Fruit fly (Drosophila melanogaster) S2 (cell line): Measurements from ENCODE around the gene CG9512.

Experiments used
- CG8478 ChIP-seq: fragments of >200 bp; optimal IDR thresholded peaks from 2 replicates; lab custom pipeline; 2018
- CTCF ChIP-seq, 2 experiments: fragments of >200 bp; optimal IDR thresholded peaks; 2 replicates each; lab custom pipeline; 2018

The CG9512 gene

dm6 chrX:14905499-14906044 lies at the start of gene CG9512:
TSS of gene CG9512 (minus strand) at chrX:14905549.
- TF ChIP-seq CTCF (optimal IDR thresholded peaks at IDR 0.05; lab: Kevin White, UChicago) = no peak
- TF ChIP-seq CG8478 (lab: Kevin White, UChicago) = no peak

dm6 chrX:14953896-14954295 lies 48.5 kb upstream of the CG9512 start:
- no peak for TF ChIP-seq CG8478 (lab: Kevin White, UChicago)
- TF ChIP-seq CTCF (optimal IDR thresholded peaks at IDR 0.05; lab: Kevin White, UChicago) = peak; percentile 46 to 89

dm6 chrX:14952845-14953720 lies 47.7 kb upstream of the CG9512 start, which contains the start of gene pdgy:
TSS of gene pdgy (minus strand) at chrX:14953532.
- TF ChIP-seq CG8478 (lab: Kevin White, UChicago) (no peak), CTCF (optimal IDR thresholded peaks at IDR 0.05; lab: Kevin White, UChicago) (no peak)

- TF ChIP-seq CTCF (optimal IDR thresholded peaks at IDR 0.05; lab: Kevin White, UChicago) (no peak), CG8478 (lab: Kevin White, UChicago) (no peak)
These were observed 46.9 kb upstream of the CG9512 start for dm6 chrX:14952097-14952844.

dm6 chrX:14951346-14951862 lies 46.1 kb upstream of the CG9512 start:
- TF ChIP-seq CTCF (optimal IDR thresholded peaks at IDR 0.05; lab: Kevin White, UChicago) (no peak), CG8478 (lab: Kevin White, UChicago) (no peak)

dm6 chrX:14950273-14951272 lies 45.2 kb upstream of the CG9512 start:
- TF ChIP-seq CTCF (optimal IDR thresholded peaks at IDR 0.05; lab: Kevin White, UChicago) = no peak
- no peak for TF ChIP-seq CG8478 (lab: Kevin White, UChicago)

dm6 chrX:14949227-14949626 lies 43.9 kb upstream of the CG9512 start:
- TF ChIP-seq CTCF (optimal IDR thresholded peaks at IDR 0.05; lab: Kevin White, UChicago) (no peak), CG8478 (lab: Kevin White, UChicago) (no peak)

dm6 chrX:14947399-14947798 lies 42.0 kb upstream of the CG9512 start:
- TF ChIP-seq CG8478 (lab: Kevin White, UChicago) = no peak
- no peak for TF ChIP-seq CTCF (optimal IDR thresholded peaks at IDR 0.05; lab: Kevin White, UChicago)

- TF ChIP-seq CG8478 (lab: Kevin White, UChicago) (no peak), CTCF (optimal IDR thresholded peaks at IDR 0.05; lab: Kevin White, UChicago) (no peak)
These were observed 41.2 kb upstream of the CG9512 start for dm6 chrX:14946522-14946921.

- no peak for TF ChIP-seq CTCF (optimal IDR thresholded peaks at IDR 0.05; lab: Kevin White, UChicago)
- TF ChIP-seq CG8478 (lab: Kevin White, UChicago) = no peak
These were observed 30.9 kb upstream of the CG9512 start for dm6 chrX:14936250-14936649.

dm6 chrX:14931296-14931695 lies 25.9 kb upstream of the CG9512 start:
- TF ChIP-seq CG8478 (lab: Kevin White, UChicago) (no peak), CTCF (optimal IDR thresholded peaks at IDR 0.05; lab: Kevin White, UChicago) (no peak)

- TF ChIP-seq CTCF (optimal IDR thresholded peaks at IDR 0.05; lab: Kevin White, UChicago) (no peak), CG8478 (lab: Kevin White, UChicago) (no peak)
These were observed 24.5 kb upstream of the CG9512 start for dm6 chrX:14929813-14930212.

dm6 chrX:14928844-14929243 lies 23.5 kb upstream of the CG9512 start, which contains the start of gene CG32591:
TSS of gene CG32591 (minus strand) at chrX:14928944.
- no peak for TF ChIP-seq CTCF (optimal IDR thresholded peaks at IDR 0.05; lab: Kevin White, UChicago)
- TF ChIP-seq CG8478 (lab: Kevin White, UChicago) = no peak
